Worm (Caenorhabditis elegans): ENCODE data around the gene F56D6.20.

DNA sequence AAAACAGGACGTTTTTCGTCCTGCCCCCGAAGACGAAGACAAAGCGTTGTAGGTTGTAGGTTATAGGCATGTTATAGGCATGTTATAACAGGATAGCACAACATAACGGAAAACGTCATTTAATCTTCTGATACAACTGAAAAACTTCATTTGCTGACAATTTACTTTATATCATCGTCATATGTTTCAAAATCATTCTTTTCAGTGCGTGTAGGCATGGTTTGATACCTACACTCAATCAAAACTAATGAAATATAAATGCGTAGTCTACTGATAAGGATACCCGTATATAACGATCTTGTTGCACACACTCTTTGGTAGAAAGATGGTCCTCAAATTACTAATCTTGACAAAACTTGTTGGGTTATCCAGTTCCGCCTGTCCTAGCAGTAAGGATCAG lies 44.0 kb downstream of the F56D6.20 start, which contains the start of gene clec-74:
- no peak for TF ChIP-seq tbx-37 (GFP tag; conservative IDR thresholded peaks at IDR 0.05)
- TF ChIP-seq flt-1 (GFP tag; IDR thresholded peaks at IDR 0.05), result no peak
- no peak for TF ChIP-seq ama-1 (optimal IDR thresholded peaks at IDR 0.05)
- TF ChIP-seq hmbx-1 (tag; optimal IDR thresholded peaks at IDR 0.05), result no peak
- no peak for TF ChIP-seq ceh-36 (tag; optimal IDR thresholded peaks at IDR 0.05)
- no peak for TF ChIP-seq tra-4 (tag; optimal IDR thresholded peaks at IDR 0.05)
- no peak for TF ChIP-seq hnd-1 (tag; optimal IDR thresholded peaks at IDR 0.05)
- TF ChIP-seq hmg-4 (GFP tag; optimal IDR thresholded peaks at IDR 0.05), result no peak
- TF ChIP-seq sea-1 (GFP tag; conservative IDR thresholded peaks at IDR 0.05), result no peak
- TF ChIP-seq F13C5.2 (tag; optimal IDR thresholded peaks at IDR 0.05), result no peak
- no peak for TF ChIP-seq ceh-13 (GFP tag; optimal IDR thresholded peaks at IDR 0.05)
- TF ChIP-seq scrt-1 (GFP tag; IDR thresholded peaks at IDR 0.05), result no peak
